Worm (Caenorhabditis elegans) whole organism, L1 larva: ENCODE results near the gene T20G5.8.

ENCODE experiments used
- C34B4.2 ChIP-seq: sonication (generic microtip); optimal IDR thresholded peaks from 2 replicates; lab custom pipeline; 2017; ENCODE audit warnings: mild to moderate bottlenecking, missing genetic modification characterization, missing compliant biosample characterization
- F16B12.6 ChIP-seq: fragments of 150-350 bp; optimal IDR thresholded peaks from 2 replicates; lab custom pipeline; 2014; ENCODE audit warnings: missing biosample characterization, missing genetic modification characterization
- aha-1 ChIP-seq: fragments of 150-350 bp; optimal IDR thresholded peaks from 2 replicates; lab custom pipeline; 2014; ENCODE audit warnings: missing biosample characterization, missing genetic modification characterization
- ceh-8 ChIP-seq: fragments of 200-800 bp; sonication (Bioruptor generic); optimal IDR thresholded peaks from 2 replicates; lab custom pipeline; 2018; ENCODE audit warnings: mild to moderate bottlenecking, missing genetic modification characterization, moderate library complexity, missing compliant biosample characterization
- ceh-82 ChIP-seq, 3 experiments: fragments of 150-350 bp in 1 of 3; sonication (generic microtip) in 2 of 3; optimal IDR thresholded peaks; 2 replicates each; lab custom pipeline; 2014 to 2017; ENCODE audit warnings: missing biosample characterization in 3 of 3, missing genetic modification characterization in 3 of 3
- ceh-88 ChIP-seq: fragments of 200-800 bp; sonication (Bioruptor generic); IDR thresholded peaks from 2 replicates; pipeline ENCODE4 v1.3.6; 2022; ENCODE audit warnings: missing genetic modification characterization, missing compliant biosample characterization
- ceh-90 ChIP-seq: sonication (generic microtip); optimal IDR thresholded peaks from 2 replicates; lab custom pipeline; 2016; ENCODE audit warnings: missing genetic modification characterization, missing compliant biosample characterization
- dpl-1 ChIP-seq, 3 experiments: fragments of 150-350 bp in 2 of 3; sonication (generic microtip) in 1 of 3; optimal IDR thresholded peaks; 2 replicates each; lab custom pipeline; 2014 to 2017; ENCODE audit warnings: missing biosample characterization in 3 of 3, missing genetic modification characterization in 3 of 3, missing genetic modification reagents in 3 of 3
- dsc-1 ChIP-seq: sonication (generic microtip); optimal IDR thresholded peaks from 2 replicates; lab custom pipeline; 2016; ENCODE audit warnings: mild to moderate bottlenecking, missing genetic modification characterization, missing compliant biosample characterization
- efl-1 ChIP-seq, 4 experiments: fragments of 150-350 bp; optimal IDR thresholded peaks in 3 of 4; peaks in 1 of 4; 1 replicate in 1 of 4; 2 replicates in 3 of 4; lab custom pipeline; 2014; ENCODE audit warnings: missing biosample characterization in 2 of 4, missing genetic modification characterization in 2 of 4, missing genetic modification reagents in 2 of 4
- efl-3 ChIP-seq: fragments of 200-800 bp; sonication (Bioruptor generic); optimal IDR thresholded peaks from 2 replicates; lab custom pipeline; 2018; ENCODE audit warnings: mild to moderate bottlenecking, missing genetic modification characterization, missing compliant biosample characterization
- egl-13 ChIP-seq: sonication (generic microtip); optimal IDR thresholded peaks from 2 replicates; lab custom pipeline; 2016; ENCODE audit warnings: missing genotype, missing genetic modification reagents, missing genetic modification characterization, missing compliant biosample characterization
- elt-2 ChIP-seq: sonication (generic microtip); optimal IDR thresholded peaks from 2 replicates; lab custom pipeline; 2016; ENCODE audit warnings: missing genetic modification characterization, mild to moderate bottlenecking, inconsistent platforms, missing compliant biosample characterization, missing genetic modification reagents
- elt-3 ChIP-seq, 6 experiments: fragments of 150-350 bp in 1 of 6; sonication (generic microtip); optimal IDR thresholded peaks; 2 replicates each; lab custom pipeline; 2017 to 2018; ENCODE audit warnings: missing biosample characterization in 6 of 6, missing genetic modification characterization in 6 of 6, inconsistent platforms in 1 of 6
- fkh-10 ChIP-seq: sonication (generic microtip); optimal IDR thresholded peaks from 2 replicates; lab custom pipeline; 2017; ENCODE audit warnings: missing biosample characterization, missing genetic modification reagents, missing genetic modification characterization
- fkh-4 ChIP-seq: sonication (generic microtip); optimal IDR thresholded peaks from 2 replicates; lab custom pipeline; 2016; ENCODE audit warnings: missing compliant biosample characterization, missing genetic modification characterization, borderline replicate concordance
- fkh-8 ChIP-seq: sonication (generic microtip); optimal IDR thresholded peaks from 2 replicates; lab custom pipeline; 2016; ENCODE audit warnings: mild to moderate bottlenecking, missing genetic modification characterization, missing compliant biosample characterization
- hlh-17 ChIP-seq: fragments of 200-800 bp; sonication (Bioruptor generic); optimal IDR thresholded peaks from 2 replicates; lab custom pipeline; 2018; ENCODE audit warnings: missing genetic modification characterization, mild to moderate bottlenecking, missing compliant biosample characterization, moderate library complexity, borderline replicate concordance
- hlh-4 ChIP-seq: sonication (generic microtip); optimal IDR thresholded peaks from 2 replicates; lab custom pipeline; 2016; ENCODE audit warnings: mild to moderate bottlenecking, missing genetic modification characterization, missing compliant biosample characterization
- irx-1 ChIP-seq: sonication (generic microtip); optimal IDR thresholded peaks from 2 replicates; lab custom pipeline; 2016; ENCODE audit warnings: missing genetic modification characterization, missing compliant biosample characterization
- jun-1 ChIP-seq: fragments of 150-350 bp; optimal IDR thresholded peaks from 2 replicates; lab custom pipeline; 2014; ENCODE audit warnings: missing biosample characterization, missing genetic modification reagents, missing genetic modification characterization
- lin-14 ChIP-seq: fragments of 200-800 bp; sonication (Bioruptor generic); optimal IDR thresholded peaks from 2 replicates; lab custom pipeline; 2018; ENCODE audit warnings: mild to moderate bottlenecking, missing genetic modification characterization, moderate library complexity, missing compliant biosample characterization
- lin-15B ChIP-seq: fragments of 150-350 bp; sonication (generic microtip); optimal IDR thresholded peaks from 3 replicates; lab custom pipeline; 2014; ENCODE audit warnings: missing biosample characterization, missing genetic modification characterization
- lin-35 ChIP-seq, 2 experiments: fragments of 150-350 bp; optimal IDR thresholded peaks; 2 replicates each; lab custom pipeline; 2014; ENCODE audit warnings: missing biosample characterization in 2 of 2, missing genetic modification characterization in 2 of 2, missing genetic modification reagents in 2 of 2
- lir-3 ChIP-seq: sonication (generic microtip); optimal IDR thresholded peaks from 2 replicates; lab custom pipeline; 2016; ENCODE audit warnings: mild to moderate bottlenecking, missing genetic modification characterization, moderate library complexity, missing compliant biosample characterization; ENCODE audit not compliant: poor library complexity
- mab-9 ChIP-seq: fragments of 200-800 bp; sonication (Bioruptor generic); IDR thresholded peaks from 2 replicates; pipeline ENCODE4 v1.3.6; 2022; ENCODE audit warnings: missing genetic modification reagents, missing genetic modification characterization, missing compliant biosample characterization
- mef-2 ChIP-seq: fragments of 150-350 bp; optimal IDR thresholded peaks from 2 replicates; lab custom pipeline; 2014; ENCODE audit warnings: missing biosample characterization, missing genetic modification characterization
- nhr-28 ChIP-seq: fragments of 150-350 bp; optimal IDR thresholded peaks from 2 replicates; lab custom pipeline; 2014; ENCODE audit warnings: missing biosample characterization, missing genetic modification characterization
- nhr-47 ChIP-seq: sonication (generic microtip); optimal IDR thresholded peaks from 2 replicates; lab custom pipeline; 2016; ENCODE audit warnings: mild to moderate bottlenecking, missing genetic modification characterization, moderate library complexity, missing compliant biosample characterization
- nhr-71 ChIP-seq: sonication (generic microtip); optimal IDR thresholded peaks from 2 replicates; lab custom pipeline; 2016; ENCODE audit warnings: mild to moderate bottlenecking, missing genetic modification characterization, moderate library complexity, missing compliant biosample characterization
- nhr-84 ChIP-seq: sonication (generic microtip); optimal IDR thresholded peaks from 2 replicates; lab custom pipeline; 2017; ENCODE audit warnings: missing biosample characterization, missing genetic modification characterization
- nhr-85 ChIP-seq: sonication (generic microtip); peaks from one replicate; lab custom pipeline; 2016; ENCODE audit warnings: missing genetic modification characterization, inconsistent platforms, missing compliant biosample characterization
- pax-3 ChIP-seq: fragments of 200-800 bp; sonication (Bioruptor generic); optimal IDR thresholded peaks from 2 replicates; lab custom pipeline; 2018; ENCODE audit warnings: mild to moderate bottlenecking, missing genetic modification characterization, moderate library complexity, missing compliant biosample characterization
- pqm-1 ChIP-seq: sonication (generic microtip); optimal IDR thresholded peaks from 3 replicates; lab custom pipeline; 2017; ENCODE audit warnings: missing biosample characterization, missing genetic modification characterization
- rnt-1 ChIP-seq: sonication (generic microtip); optimal IDR thresholded peaks from 2 replicates; lab custom pipeline; 2016; ENCODE audit warnings: mild to moderate bottlenecking, missing genetic modification characterization, moderate library complexity, missing compliant biosample characterization
- skn-1 ChIP-seq: fragments of 150-350 bp; optimal IDR thresholded peaks from 2 replicates; lab custom pipeline; 2014; ENCODE audit warnings: missing biosample characterization, missing genetic modification characterization
- snu-23 ChIP-seq: sonication (generic microtip); optimal IDR thresholded peaks from 2 replicates; lab custom pipeline; 2016; ENCODE audit warnings: missing genetic modification characterization, missing compliant biosample characterization
- sox-4 ChIP-seq: sonication (generic microtip); optimal IDR thresholded peaks from 2 replicates; lab custom pipeline; 2016; ENCODE audit warnings: missing genetic modification characterization, missing compliant biosample characterization
- sup-37 ChIP-seq: fragments of 200-800 bp; sonication (Bioruptor generic); optimal IDR thresholded peaks from 2 replicates; lab custom pipeline; 2018; ENCODE audit warnings: mild to moderate bottlenecking, missing genetic modification characterization, missing compliant biosample characterization
- swsn-7 ChIP-seq: sonication (generic microtip); optimal IDR thresholded peaks from 2 replicates; lab custom pipeline; 2016; ENCODE audit warnings: missing genetic modification characterization, missing compliant biosample characterization
- tbx-2 ChIP-seq: sonication (generic microtip); optimal IDR thresholded peaks from 2 replicates; lab custom pipeline; 2016; ENCODE audit warnings: missing genetic modification characterization, missing compliant biosample characterization
- tlp-1 ChIP-seq: fragments of 150-350 bp; optimal IDR thresholded peaks from 2 replicates; lab custom pipeline; 2014; ENCODE audit warnings: missing biosample characterization, missing genetic modification characterization
- unc-130 ChIP-seq: fragments of 150-350 bp; optimal IDR thresholded peaks from 2 replicates; lab custom pipeline; 2017; ENCODE audit warnings: missing biosample characterization, missing genetic modification characterization, inconsistent platforms
- unc-62 ChIP-seq: fragments of 150-350 bp; optimal IDR thresholded peaks from 2 replicates; lab custom pipeline; 2014; ENCODE audit warnings: missing biosample characterization, missing genetic modification reagents, missing genetic modification characterization
- unc-98 ChIP-seq: fragments of 200-800 bp; sonication (Bioruptor generic); IDR thresholded peaks from 2 replicates; pipeline ENCODE4 v1.3.6; 2022; ENCODE audit warnings: missing genetic modification characterization, missing compliant biosample characterization
- xbp-1 ChIP-seq: sonication (generic microtip); optimal IDR thresholded peaks from 2 replicates; lab custom pipeline; 2016; ENCODE audit warnings: missing genetic modification characterization, missing compliant biosample characterization
- zag-1 ChIP-seq: fragments of 150-350 bp; optimal IDR thresholded peaks from 2 replicates; lab custom pipeline; 2014; ENCODE audit warnings: missing biosample characterization, missing genetic modification characterization
- ztf-4 ChIP-seq: fragments of 150-350 bp; optimal IDR thresholded peaks from 2 replicates; lab custom pipeline; 2014; ENCODE audit warnings: missing biosample characterization, missing genetic modification characterization

T20G5.8 gene

ce11 chrIII:10199052-10199451, at the start of gene T20G5.8:
Gene T20G5.8 (plus strand): TSS chrIII:10199352.
- TF ChIP-seq hlh-4 (tag; lab: Kevin White, UChicago) (no peak), irx-1 (tag; lab: Kevin White, UChicago) (no peak), lin-15B (no peak), ceh-90 (tag; lab: Kevin White, UChicago) (no peak), dpl-1 (GFP tag; optimal IDR thresholded peaks at IDR 0.05; lab: Kevin White, UChicago) (no peak), swsn-7 (tag; lab: Kevin White, UChicago) (no peak), unc-62 (GFP tag; lab: Kevin White, UChicago) (no peak), skn-1 (tag; lab: Kevin White, UChicago) (no peak), ztf-4 (tag; lab: Kevin White, UChicago) (no peak), xbp-1 (no peak), elt-2 (tag; lab: Kevin White, UChicago) (no peak), sup-37 (GFP tag; lab: Kevin White, UChicago) (no peak)
- TF ChIP-seq, all 84 proteins: peak for 0

DNA sequence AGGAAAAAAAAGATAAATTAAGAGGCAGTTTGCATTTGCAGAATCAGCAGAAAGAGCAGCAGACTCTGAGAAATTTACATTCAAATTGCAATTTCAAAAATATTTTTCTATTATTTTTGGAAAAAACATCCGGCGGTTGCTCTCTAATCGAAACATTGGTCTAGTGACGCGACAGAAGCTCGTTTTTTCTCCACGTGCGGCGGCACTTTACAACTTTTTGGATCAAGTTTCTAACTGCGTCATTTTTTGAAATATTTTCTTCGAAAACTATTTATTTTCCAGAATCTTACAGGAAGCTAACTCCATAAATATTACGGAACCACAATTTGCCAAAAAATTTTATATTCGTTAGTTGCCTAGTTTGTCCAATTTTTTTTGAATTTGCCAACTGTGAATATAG, 49.2 kb upstream of the T20G5.8 start:
- TF ChIP-seq rnt-1 (tag; lab: Kevin White, UChicago) (no peak), nhr-71 (peak; percentile 15), nhr-47 (tag; lab: Kevin White, UChicago) (no peak), efl-1 (optimal IDR thresholded peaks at IDR 0.05; lab: Kevin White, UChicago) (no peak), efl-1 (GFP tag; optimal IDR thresholded peaks at IDR 0.05 in 1 of 2; lab: Kevin White, UChicago) (peak in 1 of 2 experiments; percentile 53)

DNA sequence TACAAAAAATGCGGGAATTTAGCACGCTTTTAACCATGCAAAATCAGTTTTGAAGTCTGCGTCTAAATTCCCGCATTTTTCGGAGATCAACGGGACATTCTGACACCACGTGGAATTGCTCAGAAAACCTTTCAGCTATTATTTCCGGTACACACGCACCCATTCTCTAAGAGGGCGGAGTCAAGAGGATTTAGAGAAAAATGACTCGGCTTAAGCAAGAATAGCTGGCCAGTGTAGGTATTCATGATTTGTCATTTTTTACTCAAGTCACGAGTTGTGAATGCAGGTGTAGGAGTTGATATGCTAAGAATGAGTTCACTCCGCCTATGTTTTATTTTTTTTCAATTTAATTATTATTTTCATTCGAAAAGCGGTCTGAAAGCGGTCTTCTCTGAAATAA, 48.4 kb upstream of the T20G5.8 start:
- TF ChIP-seq dsc-1 (tag; lab: Kevin White, UChicago) (peak; percentile 60), zag-1 (no peak), snu-23 (GFP tag; lab: Kevin White, UChicago) (peak; percentile 8), jun-1 (no peak), ceh-88 (GFP tag; lab: Robert Waterston, UW) (no peak), tlp-1 (tag; lab: Kevin White, UChicago) (no peak), hlh-17 (GFP tag; lab: Kevin White, UChicago) (no peak), lin-14 (GFP tag; lab: Kevin White, UChicago) (peak; percentile 51), nhr-28 (no peak), pax-3 (tag; lab: Kevin White, UChicago) (peak; percentile 40), elt-3 (tag; optimal IDR thresholded peaks at IDR 0.05; lab: Kevin White, UChicago) (no peak), efl-1 (optimal IDR thresholded peaks at IDR 0.05; lab: Kevin White, UChicago) (no peak), efl-1 (GFP tag; optimal IDR thresholded peaks at IDR 0.05 in 1 of 2; lab: Kevin White, UChicago) (peak in 1 of 2 experiments; percentile 80), tbx-2 (tag; lab: Kevin White, UChicago) (no peak), ceh-8 (GFP tag; lab: Kevin White, UChicago) (no peak), unc-130 (tag; lab: Kevin White, UChicago) (no peak), efl-3 (GFP tag; lab: Kevin White, UChicago) (no peak), nhr-84 (tag; lab: Kevin White, UChicago) (no peak), mef-2 (tag; lab: Kevin White, UChicago) (no peak), C34B4.2 (tag; lab: Kevin White, UChicago) (no peak), lin-35 (GFP tag; optimal IDR thresholded peaks at IDR 0.05; lab: Kevin White, UChicago) (peak in 1 of 2 experiments; percentile 1), pqm-1 (tag; lab: Kevin White, UChicago) (no peak), ceh-82 (tag; optimal IDR thresholded peaks at IDR 0.05; lab: Kevin White, UChicago) (no peak), nhr-47 (tag; lab: Kevin White, UChicago) (peak; percentile 61), ztf-4 (tag; lab: Kevin White, UChicago) (no peak), dpl-1 (GFP tag; optimal IDR thresholded peaks at IDR 0.05; lab: Kevin White, UChicago) (no peak), mab-9 (GFP tag; lab: Robert Waterston, UW) (no peak), fkh-8 (tag; lab: Kevin White, UChicago) (peak; percentile 93), fkh-4 (tag; lab: Kevin White, UChicago) (no peak), xbp-1 (no peak), egl-13 (tag; lab: Kevin White, UChicago) (no peak), F16B12.6 (tag; lab: Kevin White, UChicago) (no peak), lir-3 (tag; lab: Kevin White, UChicago) (no peak), nhr-85 (tag; lab: Kevin White, UChicago) (no peak), aha-1 (tag; lab: Kevin White, UChicago) (no peak), unc-98 (no peak), irx-1 (tag; lab: Kevin White, UChicago) (no peak), fkh-10 (GFP tag; lab: Kevin White, UChicago) (no peak), swsn-7 (tag; lab: Kevin White, UChicago) (peak; percentile 32), sox-4 (tag; lab: Kevin White, UChicago) (peak; percentile 77)
